Worm (Caenorhabditis elegans): ENCODE data around the gene xrn-1.

ce11 chrII:14032705-14033104 lies 36.0 kb upstream of the xrn-1 start:
- TF ChIP-seq ama-1 (optimal IDR thresholded peaks at IDR 0.05) = no peak
- TF ChIP-seq nhr-23 (tag; optimal IDR thresholded peaks at IDR 0.05) = no peak
- no peak for TF ChIP-seq nhr-77 (tag; optimal IDR thresholded peaks at IDR 0.05)
- TF ChIP-seq unc-39 (tag; optimal IDR thresholded peaks at IDR 0.05) = no peak
- no peak for TF ChIP-seq gmeb-1 (tag; optimal IDR thresholded peaks at IDR 0.05)
- no peak for TF ChIP-seq sma-9 (GFP tag; optimal IDR thresholded peaks at IDR 0.05)
- no peak for TF ChIP-seq sma-9 (tag; optimal IDR thresholded peaks at IDR 0.05)
- no peak for TF ChIP-seq R02D3.7 (tag; optimal IDR thresholded peaks at IDR 0.05)
- no peak for TF ChIP-seq snpc-4 (tag; optimal IDR thresholded peaks at IDR 0.05)
- TF ChIP-seq egl-27 (tag; optimal IDR thresholded peaks at IDR 0.05) = no peak
- TF ChIP-seq mab-5 (tag; optimal IDR thresholded peaks at IDR 0.05) = no peak
- no peak for TF ChIP-seq nhr-11 (tag; optimal IDR thresholded peaks at IDR 0.05)
- no peak for TF ChIP-seq skn-1 (tag; optimal IDR thresholded peaks at IDR 0.05)
- no peak for TF ChIP-seq nhr-6 (tag; optimal IDR thresholded peaks at IDR 0.05)
